Worm (Caenorhabditis elegans) whole organism, early embryonic: ENCODE results near the gene icl-1.

Experiments used
- aly-1 ChIP-seq: sonication (generic microtip); optimal IDR thresholded peaks from 2 replicates; lab custom pipeline; 2016; ENCODE audit warnings: missing genetic modification characterization, missing compliant biosample characterization
- ama-1 ChIP-seq: fragments of 150-350 bp; optimal IDR thresholded peaks from 2 replicates; lab custom pipeline; 2014
- ceh-13 ChIP-seq: fragments of 200-800 bp; sonication (Bioruptor generic); optimal IDR thresholded peaks from 2 replicates; lab custom pipeline; 2018; ENCODE audit warnings: mild to moderate bottlenecking, missing genetic modification characterization, missing compliant biosample characterization
- flt-1 ChIP-seq: fragments of 200-800 bp; sonication (Bioruptor generic); IDR thresholded peaks from 2 replicates; pipeline ENCODE4 v1.3.6; 2022; ENCODE audit warnings: missing genetic modification characterization, missing compliant biosample characterization
- hmg-4 ChIP-seq: fragments of 200-800 bp; sonication (Bioruptor generic); optimal IDR thresholded peaks from 2 replicates; lab custom pipeline; 2018; ENCODE audit warnings: mild to moderate bottlenecking, missing genetic modification characterization, missing compliant biosample characterization
- tra-4 ChIP-seq: sonication (generic microtip); optimal IDR thresholded peaks from 2 replicates; lab custom pipeline; 2017; ENCODE audit warnings: missing genetic modification characterization, missing compliant biosample characterization

DNA sequence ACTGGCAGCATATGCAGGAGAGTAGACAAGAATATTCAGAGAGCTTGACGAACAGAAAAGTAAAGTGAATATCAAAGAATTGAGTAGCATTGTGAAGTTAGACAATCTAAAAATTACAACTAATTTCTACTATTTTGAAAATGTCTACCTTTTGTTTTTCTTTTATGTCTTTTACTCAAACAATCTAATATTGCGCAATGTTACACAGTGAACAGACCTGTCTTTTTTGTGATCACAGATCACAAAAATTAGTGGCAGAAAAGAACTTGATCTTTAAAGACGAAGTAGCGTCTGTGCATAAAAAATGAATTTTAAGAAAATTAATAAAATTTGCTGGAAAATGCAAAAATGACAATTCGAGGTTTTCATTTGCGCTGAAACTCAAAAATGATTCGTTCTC lies 28.8 kb downstream of the icl-1 start:
- TF ChIP-seq flt-1 (GFP tag; lab: Robert Waterston, UW) (no peak), aly-1 (tag; lab: Kevin White, UChicago) (no peak), ceh-13 (no peak), hmg-4 (no peak), tra-4 (tag; lab: Kevin White, UChicago) (no peak), ama-1 (lab: Kevin White, UChicago) (no peak)
